Fruit fly (Drosophila melanogaster): ENCODE data around the gene CG3156.

DNA sequence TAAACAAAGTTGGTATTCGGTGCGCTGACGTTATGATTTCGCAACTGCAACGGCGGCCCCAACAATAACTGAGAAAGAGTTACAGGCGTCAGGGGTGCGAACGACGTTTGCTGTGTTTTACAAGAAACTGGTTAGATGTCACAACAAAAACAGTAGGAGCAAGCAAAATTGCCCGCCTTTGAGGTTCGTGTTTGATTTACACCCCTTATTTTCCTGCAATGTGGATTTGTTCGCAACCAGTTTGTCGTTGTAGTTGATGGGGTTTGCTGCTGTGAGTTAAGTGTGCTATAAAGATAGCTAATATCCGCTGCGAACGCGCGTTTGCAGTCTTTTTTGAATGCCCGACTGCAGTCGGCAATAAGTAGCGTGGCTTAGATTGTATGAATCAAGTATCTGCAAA lies 10.8 kb downstream of the CG3156 start:
- no peak for TF ChIP-seq fru (optimal IDR thresholded peaks at IDR 0.05)
- no peak for TF ChIP-seq Dfd (GFP tag; optimal IDR thresholded peaks at IDR 0.05)
- no peak for TF ChIP-seq ken (GFP tag; IDR thresholded peaks at IDR 0.05)
- no peak for TF ChIP-seq D (optimal IDR thresholded peaks at IDR 0.05)
- TF ChIP-seq D (GFP tag; optimal IDR thresholded peaks at IDR 0.05) = no peak
- TF ChIP-seq cas (GFP tag; IDR thresholded peaks at IDR 0.05) = no peak
- no peak for TF ChIP-seq Jarid2 (GFP tag; optimal IDR thresholded peaks at IDR 0.05)
- TF ChIP-seq ham (GFP tag; IDR thresholded peaks at IDR 0.05) = no peak
- TF ChIP-seq psq (GFP tag; optimal IDR thresholded peaks at IDR 0.05) = no peak

Data from whole organism, embryonic.